Fruit fly (Drosophila melanogaster): Measurements from ENCODE around the gene Bet5.
A peak's percentile ranks its signal among the peaks of the same experiment; 100 is the strongest.

The Bet5 gene

DNA sequence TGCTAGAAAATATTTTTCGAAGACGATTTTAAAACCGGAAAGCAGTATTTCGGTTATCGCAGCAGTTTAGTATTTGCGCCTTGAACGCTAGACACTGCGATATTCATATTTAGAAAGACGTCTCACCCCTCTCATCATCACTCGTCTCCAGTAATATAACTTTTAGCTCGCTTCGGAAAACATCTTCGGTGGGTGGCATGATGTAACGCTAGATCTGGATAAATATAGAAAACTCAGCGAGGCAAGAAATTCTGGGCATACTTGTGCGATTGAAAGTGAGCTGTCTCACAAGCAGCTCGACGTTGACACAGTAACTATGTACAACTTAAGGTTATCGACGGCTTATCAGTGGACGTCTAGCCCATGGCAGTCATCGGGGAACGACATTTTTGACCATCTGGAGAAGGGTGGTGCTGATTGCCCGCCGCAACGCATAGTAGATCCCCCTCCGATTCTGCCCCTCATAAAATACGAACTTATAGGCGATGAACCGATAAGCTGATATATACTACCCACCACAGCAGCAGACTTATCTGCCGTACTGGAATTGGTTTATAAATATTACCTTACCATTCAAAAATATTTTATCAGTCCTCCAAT lies 24.1 kb downstream of the Bet5 start:
- no peak for TF ChIP-seq noc (tag; optimal IDR thresholded peaks at IDR 0.05)

- no peak for TF ChIP-seq noc (tag; optimal IDR thresholded peaks at IDR 0.05)
Measured at dm6 chr3R:30205946-30206345, 25.9 kb downstream of the Bet5 start.

dm6 chr3R:30208011-30208410 lies 28.0 kb downstream of the Bet5 start:
- TF ChIP-seq noc (tag; optimal IDR thresholded peaks at IDR 0.05): no peak

DNA sequence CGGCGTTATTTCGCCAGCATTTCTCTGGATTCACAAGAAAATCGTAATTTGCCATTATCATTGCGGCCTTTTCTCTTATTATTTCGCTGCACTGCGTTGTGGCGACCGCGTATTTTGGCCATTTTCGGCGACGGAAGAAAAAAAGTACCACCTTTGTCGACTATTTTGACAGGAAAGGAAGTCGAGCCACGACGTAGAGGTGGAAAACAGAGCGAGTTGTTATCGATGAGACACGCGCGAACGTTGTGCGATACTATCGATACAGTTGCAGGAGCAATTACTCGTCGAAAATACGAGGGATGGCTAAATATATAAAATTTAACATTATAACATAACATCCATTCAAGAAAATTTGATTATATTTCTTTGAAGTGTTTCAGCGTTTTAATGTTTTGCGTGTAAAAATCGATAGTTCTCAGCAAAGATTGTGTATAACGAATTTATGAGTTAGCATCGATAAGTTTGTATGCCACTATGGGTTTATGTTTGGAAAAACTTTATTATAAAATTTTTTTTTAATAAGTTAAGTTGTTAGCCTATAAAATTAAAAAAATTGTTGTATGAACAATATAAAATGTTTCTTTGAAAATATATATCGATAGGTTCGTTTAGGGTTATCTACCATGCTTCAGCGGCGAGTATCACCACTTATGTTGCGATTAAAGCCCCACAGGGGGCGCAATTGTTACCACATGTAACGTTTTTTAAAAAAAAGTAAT lies 28.9 kb downstream of the Bet5 start, which contains the start of gene RpS7:
TSS of gene RpS7 (minus strand) at position 255 of the 719 bp plus-strand sequence.
- peak; percentile 64 for TF ChIP-seq noc (tag; optimal IDR thresholded peaks at IDR 0.05)

- TF ChIP-seq noc (tag; optimal IDR thresholded peaks at IDR 0.05): no peak
Measured at dm6 chr3R:30209648-30210047, 29.6 kb downstream of the Bet5 start, which contains the start of gene Anp. Anp (plus strand) TSS chr3R:30209948.

DNA sequence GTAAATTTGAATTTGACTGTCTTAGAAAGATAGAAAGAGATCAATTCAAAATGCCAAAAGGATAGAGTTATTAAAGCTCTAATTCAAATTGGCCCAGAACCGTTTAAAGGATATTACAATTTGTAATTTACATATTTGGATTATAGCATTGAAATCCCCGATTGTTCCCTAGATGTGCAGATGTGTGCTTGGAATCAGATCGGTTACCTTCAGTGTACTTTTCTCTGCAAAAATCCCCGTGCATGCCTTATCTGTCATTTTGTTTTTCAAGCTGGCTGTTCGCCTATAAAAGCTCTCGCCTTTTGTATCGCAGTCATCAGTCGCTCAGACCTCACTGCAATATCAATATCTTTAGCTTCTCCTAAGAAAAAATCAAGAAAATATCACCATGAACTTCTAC lies 30.5 kb downstream of the Bet5 start, which contains the start of gene CecA1:
TSS of gene CecA1 (plus strand) at position 315 of the 400 bp plus-strand sequence.
- TF ChIP-seq noc (tag; optimal IDR thresholded peaks at IDR 0.05): no peak

DNA sequence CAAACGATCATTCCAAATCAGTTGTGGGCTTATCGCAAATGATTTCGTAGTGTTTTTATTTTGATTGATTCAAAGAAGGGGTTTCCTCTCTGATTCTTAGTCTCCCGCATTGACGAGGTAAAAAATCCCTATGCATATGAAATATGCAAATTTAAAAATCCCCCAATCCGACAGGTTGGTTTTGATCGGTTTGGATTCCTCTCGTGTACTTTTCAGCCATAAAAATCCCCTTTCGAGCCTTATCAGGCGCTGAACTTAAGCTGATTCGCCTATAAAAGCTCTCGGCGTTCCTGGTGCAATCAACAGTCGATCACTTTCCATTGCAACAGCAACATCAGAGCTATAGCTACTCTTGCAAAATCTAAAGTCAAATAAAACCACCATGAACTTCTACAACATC lies 31.8 kb downstream of the Bet5 start, which contains the start of gene CecA2:
TSS of gene CecA2 (plus strand) at position 301 of the 400 bp plus-strand sequence.
- no peak for TF ChIP-seq noc (tag; optimal IDR thresholded peaks at IDR 0.05)

- no peak for TF ChIP-seq noc (tag; optimal IDR thresholded peaks at IDR 0.05)
Measured at dm6 chr3R:30213697-30214096, 33.7 kb downstream of the Bet5 start, which contains the start of gene CecB. CecB (minus strand) TSS chr3R:30213797.

dm6 chr3R:30215020-30215419 lies 35.0 kb downstream of the Bet5 start:
- no peak for TF ChIP-seq noc (tag; optimal IDR thresholded peaks at IDR 0.05)

dm6 chr3R:30216210-30216609 lies 36.2 kb downstream of the Bet5 start, which contains the start of gene CecC:
CecC (plus strand) TSS chr3R:30216484.
- TF ChIP-seq noc (tag; optimal IDR thresholded peaks at IDR 0.05): no peak

DNA sequence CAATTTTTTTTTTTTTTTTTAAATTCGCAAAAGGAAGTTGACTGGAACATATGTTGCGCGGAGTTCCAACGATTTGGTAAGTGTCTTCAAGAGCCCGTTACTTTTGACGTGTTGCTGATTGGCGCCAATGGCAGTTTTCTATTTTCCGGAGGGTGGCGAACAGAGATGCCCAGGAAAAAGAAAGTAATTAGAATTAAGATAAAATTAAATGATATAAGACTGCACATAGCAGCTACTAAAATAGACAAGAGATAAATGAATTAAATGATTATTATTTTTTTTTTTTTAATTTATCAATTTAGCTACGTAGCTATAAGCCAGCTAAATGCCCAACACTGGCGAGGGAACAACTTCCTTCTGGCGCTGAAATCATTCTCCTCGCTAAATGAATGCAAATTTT lies 42.2 kb downstream of the Bet5 start:
- no peak for TF ChIP-seq noc (tag; optimal IDR thresholded peaks at IDR 0.05)

- TF ChIP-seq noc (tag; optimal IDR thresholded peaks at IDR 0.05): no peak
Measured at dm6 chr3R:30224577-30224976, 44.5 kb downstream of the Bet5 start.

All from whole organism, larva.